Fruit fly (Drosophila melanogaster) whole organism, prepupa: ENCODE data around the gene BBIP1.

Experiments used
- CG10631 ChIP-seq: fragments of 200-800 bp; sonication (Bioruptor generic); optimal IDR thresholded peaks from 2 replicates; lab custom pipeline; 2016; ENCODE audit warnings: missing biosample characterization, missing genetic modification characterization
- CG10669 ChIP-seq: fragments of 200-800 bp; sonication (Bioruptor generic); optimal IDR thresholded peaks from 3 replicates; lab custom pipeline; 2018; ENCODE audit warnings: missing biosample characterization, mild to moderate bottlenecking, missing genetic modification characterization, moderate library complexity
- CG11762 ChIP-seq: fragments of 200-800 bp; sonication (Bioruptor generic); optimal IDR thresholded peaks from 3 replicates; lab custom pipeline; 2016; ENCODE audit warnings: missing biosample characterization, missing genetic modification characterization; ENCODE audit not compliant: insufficient read depth
- CG11902 ChIP-seq: fragments of 200-800 bp; sonication (Bioruptor generic); optimal IDR thresholded peaks from 3 replicates; lab custom pipeline; 2016; ENCODE audit warnings: missing biosample characterization, missing genetic modification characterization
- CG15336 ChIP-seq: fragments of 200-800 bp; sonication (Bioruptor generic); IDR thresholded peaks from 2 replicates; pipeline ENCODE4 v1.3.6; 2022; ENCODE audit warnings: missing biosample characterization, missing genetic modification characterization
- CG1621 ChIP-seq: fragments of 200-800 bp; sonication (Bioruptor generic); optimal IDR thresholded peaks from 3 replicates; lab custom pipeline; 2018; ENCODE audit warnings: missing biosample characterization, mild to moderate bottlenecking, missing genetic modification characterization
- CG16779 ChIP-seq: fragments of 200-800 bp; sonication (Bioruptor generic); optimal IDR thresholded peaks from 3 replicates; lab custom pipeline; 2017; ENCODE audit warnings: missing biosample characterization, mild to moderate bottlenecking, missing genetic modification characterization
- CG3032 ChIP-seq: fragments of 200-800 bp; optimal IDR thresholded peaks from 2 replicates; lab custom pipeline; 2019; ENCODE audit warnings: missing biosample characterization, mild to moderate bottlenecking, missing genetic modification characterization, moderate library complexity
- CG31627 ChIP-seq: fragments of 200-800 bp; sonication (Bioruptor generic); optimal IDR thresholded peaks from 3 replicates; lab custom pipeline; 2016; ENCODE audit warnings: missing biosample characterization, missing genetic modification characterization
- CG32006 ChIP-seq: fragments of 200-800 bp; sonication (Bioruptor generic); optimal IDR thresholded peaks from 3 replicates; lab custom pipeline; 2017; ENCODE audit warnings: missing biosample characterization, mild to moderate bottlenecking, missing genetic modification characterization
- CG3919 ChIP-seq: fragments of 200-800 bp; sonication (Bioruptor generic); optimal IDR thresholded peaks from 3 replicates; lab custom pipeline; 2016; ENCODE audit warnings: missing biosample characterization, missing genetic modification characterization
- CG6163 ChIP-seq: fragments of 200-800 bp; sonication (Bioruptor generic); IDR thresholded peaks from 3 replicates; pipeline ENCODE4 v1.3.6; 2022; ENCODE audit warnings: missing biosample characterization, missing genetic modification characterization
- CG6276 ChIP-seq: fragments of 200-800 bp; sonication (Bioruptor generic); optimal IDR thresholded peaks from 2 replicates; lab custom pipeline; 2017; ENCODE audit warnings: missing biosample characterization, mild to moderate bottlenecking, missing genetic modification characterization
- CG6792 ChIP-seq: fragments of 200-800 bp; sonication (Bioruptor generic); optimal IDR thresholded peaks from 3 replicates; lab custom pipeline; 2016; ENCODE audit warnings: missing biosample characterization, missing genetic modification characterization
- CG6808 ChIP-seq: fragments of 200-800 bp; sonication (Bioruptor generic); optimal IDR thresholded peaks from 3 replicates; lab custom pipeline; 2017; ENCODE audit warnings: missing biosample characterization, missing genetic modification characterization, mild to moderate bottlenecking, moderate library complexity, missing genetic modification reagents
- CG6854 ChIP-seq: fragments of 200-800 bp; sonication (Bioruptor generic); optimal IDR thresholded peaks from 2 replicates; lab custom pipeline; 2017; ENCODE audit warnings: missing biosample characterization, mild to moderate bottlenecking, missing genetic modification characterization
- CG7368 ChIP-seq: fragments of 200-800 bp; sonication (Bioruptor generic); optimal IDR thresholded peaks from 3 replicates; lab custom pipeline; 2016; ENCODE audit warnings: missing biosample characterization, missing genetic modification characterization
- CG8119 ChIP-seq: fragments of 200-800 bp; sonication (Bioruptor generic); IDR thresholded peaks from 3 replicates; pipeline ENCODE4 v1.3.6; 2022; ENCODE audit warnings: missing biosample characterization, missing genetic modification characterization
- CG8319 ChIP-seq: fragments of 200-800 bp; sonication (Bioruptor generic); optimal IDR thresholded peaks from 3 replicates; lab custom pipeline; 2016; ENCODE audit warnings: missing biosample characterization, missing genetic modification characterization
- CG8632 ChIP-seq: fragments of 200-800 bp; sonication (Bioruptor generic); optimal IDR thresholded peaks from 3 replicates; lab custom pipeline; 2016; ENCODE audit warnings: missing biosample characterization, missing genetic modification characterization
- CG9139 ChIP-seq: fragments of 200-800 bp; sonication (Bioruptor generic); optimal IDR thresholded peaks from 3 replicates; lab custom pipeline; 2017; ENCODE audit warnings: missing biosample characterization, mild to moderate bottlenecking, missing genetic modification characterization
- Eip75B ChIP-seq: fragments of 200-800 bp; sonication (Bioruptor generic); optimal IDR thresholded peaks from 3 replicates; lab custom pipeline; 2016; ENCODE audit warnings: missing biosample characterization, missing genetic modification characterization
- Eip78C ChIP-seq: fragments of 200-800 bp; sonication (Bioruptor generic); peaks from one replicate; lab custom pipeline; 2016; ENCODE audit warnings: missing biosample characterization, missing genetic modification characterization
- Eip93F ChIP-seq: fragments of 200-800 bp; sonication (Bioruptor generic); optimal IDR thresholded peaks from 2 replicates; lab custom pipeline; 2016; ENCODE audit warnings: missing biosample characterization, mild to moderate bottlenecking, missing genetic modification characterization
- Ets21C ChIP-seq: fragments of 200-800 bp; sonication (Bioruptor generic); optimal IDR thresholded peaks from 3 replicates; lab custom pipeline; 2016; ENCODE audit warnings: missing biosample characterization, missing genetic modification characterization
- Ets96B ChIP-seq: fragments of 200-800 bp; optimal IDR thresholded peaks from 2 replicates; lab custom pipeline; 2019; ENCODE audit warnings: missing biosample characterization, mild to moderate bottlenecking, missing genetic modification characterization, moderate library complexity
- Gug ChIP-seq: fragments of 200-800 bp; sonication (Bioruptor generic); IDR thresholded peaks from 2 replicates; pipeline ENCODE4 v1.3.6; 2022; ENCODE audit warnings: missing biosample characterization, missing genetic modification characterization
- Hr38 ChIP-seq: sonication (Bioruptor generic); optimal IDR thresholded peaks from 2 replicates; lab custom pipeline; 2016; ENCODE audit warnings: missing biosample characterization, missing genetic modification characterization
- Hr39 ChIP-seq: fragments of 200-800 bp; sonication (Bioruptor generic); optimal IDR thresholded peaks from 2 replicates; lab custom pipeline; 2016; ENCODE audit warnings: missing biosample characterization, missing genetic modification characterization
- Hr4 ChIP-seq: fragments of 200-800 bp; sonication (Bioruptor generic); optimal IDR thresholded peaks from 3 replicates; lab custom pipeline; 2016; ENCODE audit warnings: missing biosample characterization, missing genetic modification characterization
- Lpt ChIP-seq: fragments of 200-800 bp; sonication (Bioruptor generic); optimal IDR thresholded peaks from 3 replicates; lab custom pipeline; 2016; ENCODE audit warnings: missing biosample characterization, missing genetic modification characterization
- Met ChIP-seq: fragments of 200-800 bp; sonication (Bioruptor generic); optimal IDR thresholded peaks from 3 replicates; lab custom pipeline; 2016; ENCODE audit warnings: missing biosample characterization, missing genetic modification characterization
- Smox ChIP-seq: fragments of 200-800 bp; sonication (Bioruptor generic); optimal IDR thresholded peaks from 3 replicates; lab custom pipeline; 2016; ENCODE audit warnings: missing biosample characterization, missing genetic modification characterization
- Sox15 ChIP-seq: fragments of 200-800 bp; sonication (Bioruptor generic); optimal IDR thresholded peaks from 3 replicates; lab custom pipeline; 2016; ENCODE audit warnings: missing biosample characterization, missing genetic modification characterization
- achi ChIP-seq: fragments of 200-800 bp; sonication (Bioruptor generic); optimal IDR thresholded peaks from 3 replicates; lab custom pipeline; 2016; ENCODE audit warnings: missing biosample characterization, missing genetic modification characterization
- cyc ChIP-seq: fragments of 200-800 bp; sonication (Bioruptor generic); optimal IDR thresholded peaks from 3 replicates; lab custom pipeline; 2016; ENCODE audit warnings: missing biosample characterization, missing genetic modification characterization
- dac ChIP-seq: fragments of 200-800 bp; sonication (Bioruptor generic); optimal IDR thresholded peaks from 2 replicates; lab custom pipeline; 2017; ENCODE audit warnings: missing biosample characterization, mild to moderate bottlenecking, missing genetic modification characterization
- dsx ChIP-seq: fragments of 200-800 bp; optimal IDR thresholded peaks from 3 replicates; lab custom pipeline; 2019; ENCODE audit warnings: missing biosample characterization, mild to moderate bottlenecking, missing genetic modification characterization, moderate library complexity; ENCODE audit not compliant: poor library complexity, severe bottlenecking
- eg ChIP-seq: fragments of 200-800 bp; sonication (Bioruptor generic); IDR thresholded peaks from 3 replicates; pipeline ENCODE4 v1.3.6; 2022; ENCODE audit warnings: missing biosample characterization, missing genetic modification characterization
- esn ChIP-seq: fragments of 200-800 bp; sonication (Bioruptor generic); optimal IDR thresholded peaks from 2 replicates; lab custom pipeline; 2016; ENCODE audit warnings: missing biosample characterization, mild to moderate bottlenecking, missing genetic modification characterization, moderate library complexity
- fd85E ChIP-seq: fragments of 200-800 bp; sonication (Bioruptor generic); optimal IDR thresholded peaks from 3 replicates; lab custom pipeline; 2016; ENCODE audit warnings: missing biosample characterization, missing genetic modification characterization
- fkh ChIP-seq: fragments of 200-800 bp; sonication (Bioruptor generic); optimal IDR thresholded peaks from 3 replicates; lab custom pipeline; 2017; ENCODE audit warnings: missing biosample characterization, mild to moderate bottlenecking, missing genetic modification characterization, moderate library complexity
- net ChIP-seq: fragments of 200-800 bp; sonication (Bioruptor generic); optimal IDR thresholded peaks from 3 replicates; lab custom pipeline; 2016; ENCODE audit warnings: missing biosample characterization, missing genetic modification characterization
- pdm3 ChIP-seq: fragments of 200-800 bp; sonication (Bioruptor generic); optimal IDR thresholded peaks from 3 replicates; lab custom pipeline; 2016; ENCODE audit warnings: missing biosample characterization, missing genetic modification characterization
- salr ChIP-seq, 2 experiments: fragments of 200-800 bp; sonication (Bioruptor generic); optimal IDR thresholded peaks; 3 replicates each; lab custom pipeline; 2016 to 2018; ENCODE audit warnings: missing biosample characterization in 2 of 2, missing genetic modification characterization in 2 of 2, mild to moderate bottlenecking in 1 of 2
- spab ChIP-seq: fragments of 200-800 bp; sonication (Bioruptor generic); optimal IDR thresholded peaks from 2 replicates; lab custom pipeline; 2017; ENCODE audit warnings: missing biosample characterization, mild to moderate bottlenecking, missing genetic modification characterization, missing genetic modification reagents
- ss ChIP-seq, 2 experiments: fragments of 200-800 bp; sonication (Bioruptor generic); optimal IDR thresholded peaks; 2 replicates in 1 of 2; 3 replicates in 1 of 2; lab custom pipeline; 2017 to 2018; ENCODE audit warnings: mild to moderate bottlenecking in 2 of 2, missing biosample characterization in 2 of 2, missing genetic modification characterization in 2 of 2, moderate library complexity in 1 of 2
- svp ChIP-seq: fragments of 200-800 bp; sonication (Bioruptor generic); peaks from one replicate; lab custom pipeline; 2016; ENCODE audit warnings: missing biosample characterization, missing genetic modification characterization
- topi ChIP-seq: fragments of 200-800 bp; sonication (Bioruptor generic); optimal IDR thresholded peaks from 3 replicates; lab custom pipeline; 2016; ENCODE audit warnings: missing biosample characterization, missing genetic modification characterization
- vri ChIP-seq: fragments of 200-800 bp; sonication (Bioruptor generic); optimal IDR thresholded peaks from 3 replicates; lab custom pipeline; 2016; ENCODE audit warnings: missing biosample characterization, mild to moderate bottlenecking, missing genetic modification characterization

The BBIP1 gene

dm6 chr3R:9388972-9389371, 15.2 kb upstream of the BBIP1 start:
- TF ChIP-seq CG6276 (GFP tag; lab: Kevin White, UChicago) = peak; percentile 69
- TF ChIP-seq Hr38 (GFP tag; lab: Kevin White, UChicago) = no peak
- TF ChIP-seq Met = no peak
- no peak for TF ChIP-seq Hr39 (GFP tag; lab: Kevin White, UChicago)
- no peak for TF ChIP-seq Gug (GFP tag; lab: Robert Waterston, UW)
- TF ChIP-seq net = peak; percentile 62
- TF ChIP-seq CG8319 (GFP tag; lab: Kevin White, UChicago) = no peak
- TF ChIP-seq fkh (GFP tag; lab: Kevin White, UChicago) = no peak
- peak; percentile 88 for TF ChIP-seq CG6808 (GFP tag; lab: Kevin White, UChicago)
- TF ChIP-seq CG1621 = peak; percentile 65
- peak; percentile 10 for TF ChIP-seq CG32006 (GFP tag; lab: Kevin White, UChicago)
- no peak for TF ChIP-seq dac (GFP tag; lab: Kevin White, UChicago)
- peak; percentile 66 for TF ChIP-seq CG16779 (tag; lab: Kevin White, UChicago)
- peak; percentile 57; the same call in 2 of the 3 replicates for TF ChIP-seq CG6163 (GFP tag; lab: Robert Waterston, UW)
- no peak for TF ChIP-seq Ets21C (GFP tag; lab: Kevin White, UChicago)
- TF ChIP-seq CG6792 (GFP tag; lab: Kevin White, UChicago) = no peak
- TF ChIP-seq CG6854 (GFP tag; lab: Kevin White, UChicago) = no peak
- TF ChIP-seq ss (GFP tag; optimal IDR thresholded peaks at IDR 0.05; lab: Kevin White, UChicago) = peak; percentile 82 to 86
- TF ChIP-seq vri (GFP tag; lab: Kevin White, UChicago) = no peak
- TF ChIP-seq CG9139 (GFP tag; lab: Kevin White, UChicago) = peak; percentile 75
- no peak for TF ChIP-seq cyc (GFP tag; lab: Kevin White, UChicago)
- TF ChIP-seq CG31627 (GFP tag; lab: Kevin White, UChicago) = no peak
- TF ChIP-seq CG10631 (GFP tag; lab: Kevin White, UChicago) = no peak
- peak; percentile 46 for TF ChIP-seq CG10669 (GFP tag; lab: Kevin White, UChicago)
- TF ChIP-seq CG8119 (GFP tag; lab: Robert Waterston, UW) = peak; percentile 63; the same call in 1 of the 3 replicates
- peak; percentile 39 for TF ChIP-seq CG3032 (tag; lab: Kevin White, UChicago)
- TF ChIP-seq Eip93F (GFP tag; lab: Kevin White, UChicago) = no peak
- TF ChIP-seq CG11902 (GFP tag; lab: Kevin White, UChicago) = no peak
- no peak for TF ChIP-seq Smox (GFP tag; lab: Kevin White, UChicago)
- peak; percentile 9 for TF ChIP-seq Lpt (GFP tag; lab: Kevin White, UChicago)
- no peak for TF ChIP-seq esn (GFP tag; lab: Kevin White, UChicago)
- TF ChIP-seq topi = no peak
- TF ChIP-seq CG15336 = peak; percentile 41; the same call in 1 of the 2 replicates
- no peak for TF ChIP-seq CG8632 (GFP tag; lab: Kevin White, UChicago)
- peak; percentile 74 for TF ChIP-seq dsx (GFP tag; lab: Kevin White, UChicago)
- no peak for TF ChIP-seq CG3919
- TF ChIP-seq salr (GFP tag; optimal IDR thresholded peaks at IDR 0.05; lab: Kevin White, UChicago) = peak; percentile 1 to 58
- TF ChIP-seq CG7368 = no peak
- TF ChIP-seq Sox15 (GFP tag; lab: Kevin White, UChicago) = no peak
- no peak for TF ChIP-seq pdm3 (GFP tag; lab: Kevin White, UChicago)
- TF ChIP-seq spab (GFP tag; lab: Kevin White, UChicago) = peak; percentile 76
- peak; percentile 5 for TF ChIP-seq CG11762 (GFP tag; lab: Kevin White, UChicago)
- TF ChIP-seq eg = peak; percentile 40; the same call in 1 of the 3 replicates
- no peak for TF ChIP-seq Eip75B (GFP tag; lab: Kevin White, UChicago)
- peak; percentile 24 for TF ChIP-seq Eip78C (GFP tag; lab: Kevin White, UChicago)
- no peak for TF ChIP-seq fd85E (GFP tag; lab: Kevin White, UChicago)
- TF ChIP-seq achi (GFP tag; lab: Kevin White, UChicago) = no peak
- TF ChIP-seq svp (GFP tag; lab: Kevin White, UChicago) = no peak
- peak; percentile 42 for TF ChIP-seq Ets96B (tag; lab: Kevin White, UChicago)
- TF ChIP-seq Hr4 (GFP tag; lab: Kevin White, UChicago) = no peak
- TF ChIP-seq, all 60 proteins: peak for 21
